Fruit fly (Drosophila melanogaster) whole organism, adult: ENCODE data around the gene Plc21C.

Source experiments
- CG11617 ChIP-seq: fragments of 200-800 bp; sonication (Bioruptor generic); optimal IDR thresholded peaks from 2 replicates; lab custom pipeline; 2017; ENCODE audit warnings: mild to moderate bottlenecking, missing biosample characterization, missing genetic modification reagents, missing genetic modification characterization
- CG12768 ChIP-seq: fragments of 200-800 bp; sonication (Bioruptor generic); optimal IDR thresholded peaks from 2 replicates; lab custom pipeline; 2017; ENCODE audit warnings: missing biosample characterization, missing genetic modification characterization, mild to moderate bottlenecking, moderate library complexity, missing genetic modification reagents
- CG14711 ChIP-seq: fragments of 200-800 bp; sonication (Bioruptor generic); optimal IDR thresholded peaks from 2 replicates; lab custom pipeline; 2018; ENCODE audit warnings: missing biosample characterization, mild to moderate bottlenecking, missing genetic modification characterization, moderate library complexity
- CG1620 ChIP-seq: fragments of 200-800 bp; sonication (Bioruptor generic); optimal IDR thresholded peaks from 2 replicates; lab custom pipeline; 2016; ENCODE audit warnings: missing biosample characterization, missing genetic modification characterization
- CG33017 ChIP-seq: fragments of 200-800 bp; sonication (Bioruptor generic); optimal IDR thresholded peaks from 2 replicates; lab custom pipeline; 2018; ENCODE audit warnings: missing biosample characterization, mild to moderate bottlenecking, missing genetic modification characterization, moderate library complexity
- CG5204 ChIP-seq: fragments of 200-800 bp; sonication (Bioruptor generic); optimal IDR thresholded peaks from 2 replicates; lab custom pipeline; 2016; ENCODE audit warnings: missing biosample characterization, missing genetic modification characterization
- CG7045 ChIP-seq: fragments of 200-800 bp; sonication (Bioruptor generic); optimal IDR thresholded peaks from 2 replicates; lab custom pipeline; 2017; ENCODE audit warnings: missing biosample characterization, mild to moderate bottlenecking, missing genetic modification characterization
- CG7101 ChIP-seq: fragments of 200-800 bp; sonication (Bioruptor generic); optimal IDR thresholded peaks from 2 replicates; lab custom pipeline; 2018; ENCODE audit warnings: missing biosample characterization, mild to moderate bottlenecking, missing genetic modification characterization, moderate library complexity
- Clk ChIP-seq: fragments of 200-800 bp; sonication (Bioruptor generic); optimal IDR thresholded peaks from 2 replicates; lab custom pipeline; 2017; ENCODE audit warnings: missing biosample characterization, missing genetic modification characterization
- Crg-1 ChIP-seq: fragments of 200-800 bp; sonication (Bioruptor generic); optimal IDR thresholded peaks from 2 replicates; lab custom pipeline; 2016; ENCODE audit warnings: missing biosample characterization, missing genetic modification characterization
- Hr96 ChIP-seq: fragments of 200-800 bp; sonication (Bioruptor generic); optimal IDR thresholded peaks from 2 replicates; lab custom pipeline; 2016; ENCODE audit warnings: missing biosample characterization, missing genetic modification characterization
- Mnt ChIP-seq: fragments of 200-800 bp; sonication (Bioruptor generic); optimal IDR thresholded peaks from 2 replicates; lab custom pipeline; 2016; ENCODE audit warnings: missing biosample characterization, mild to moderate bottlenecking, missing genetic modification characterization
- bab1 ChIP-seq: fragments of 200-800 bp; sonication (Bioruptor generic); optimal IDR thresholded peaks from 3 replicates; lab custom pipeline; 2019; ENCODE audit warnings: missing biosample characterization, mild to moderate bottlenecking, missing genetic modification characterization, moderate library complexity
- cic ChIP-seq: fragments of 200-800 bp; sonication (Bioruptor generic); optimal IDR thresholded peaks from 2 replicates; lab custom pipeline; 2017; ENCODE audit warnings: missing biosample characterization, mild to moderate bottlenecking, missing genetic modification characterization, moderate library complexity
- cnc ChIP-seq, 2 experiments: fragments of >200 bp; optimal IDR thresholded peaks; 2 replicates each; lab custom pipeline; 2017
- kay ChIP-seq: fragments of 200-800 bp; sonication (Bioruptor generic); peaks from one replicate; lab custom pipeline; 2016; ENCODE audit warnings: missing biosample characterization, missing genetic modification characterization, borderline replicate concordance
- ovo ChIP-seq: fragments of 200-800 bp; sonication (Bioruptor generic); optimal IDR thresholded peaks from 2 replicates; lab custom pipeline; 2016; ENCODE audit warnings: missing biosample characterization, missing genetic modification characterization
- pad ChIP-seq: fragments of 200-800 bp; sonication (Bioruptor generic); optimal IDR thresholded peaks from 3 replicates; lab custom pipeline; 2017; ENCODE audit warnings: missing biosample characterization, missing genetic modification characterization, mild to moderate bottlenecking, moderate library complexity, missing genetic modification reagents
- tj ChIP-seq: fragments of 200-800 bp; sonication (Bioruptor generic); optimal IDR thresholded peaks from 3 replicates; lab custom pipeline; 2017; ENCODE audit warnings: missing biosample characterization, mild to moderate bottlenecking, missing genetic modification characterization, moderate library complexity
- toe ChIP-seq: fragments of 200-800 bp; sonication (Bioruptor generic); optimal IDR thresholded peaks from 2 replicates; lab custom pipeline; 2016; ENCODE audit warnings: missing biosample characterization, missing genetic modification characterization

The Plc21C gene

dm6 chr2L:371747-372146 lies 66.0 kb downstream of the Plc21C start:
- TF ChIP-seq Mnt (GFP tag; lab: Kevin White, UChicago), result no peak
- TF ChIP-seq toe (GFP tag; lab: Kevin White, UChicago), result no peak
- no peak for TF ChIP-seq CG7045 (GFP tag; lab: Kevin White, UChicago)
- no peak for TF ChIP-seq bab1
- no peak for TF ChIP-seq tj (GFP tag; lab: Kevin White, UChicago)
- no peak for TF ChIP-seq CG12768 (GFP tag; lab: Kevin White, UChicago)
- TF ChIP-seq kay (GFP tag; lab: Kevin White, UChicago), result no peak
- TF ChIP-seq Crg-1 (GFP tag; lab: Kevin White, UChicago), result no peak
- no peak for TF ChIP-seq cnc (optimal IDR thresholded peaks at IDR 0.05; lab: Kevin White, UChicago)
- TF ChIP-seq CG1620 (GFP tag; lab: Kevin White, UChicago), result no peak
- TF ChIP-seq CG14711, result no peak
- TF ChIP-seq ovo, result no peak
- no peak for TF ChIP-seq pad

- TF ChIP-seq CG12768 (GFP tag; lab: Kevin White, UChicago) (no peak), CG11617 (GFP tag; lab: Kevin White, UChicago) (no peak), cnc (optimal IDR thresholded peaks at IDR 0.05; lab: Kevin White, UChicago) (no peak), Hr96 (GFP tag; lab: Kevin White, UChicago) (no peak), tj (GFP tag; lab: Kevin White, UChicago) (no peak), ovo (no peak), Clk (GFP tag; lab: Kevin White, UChicago) (no peak), Crg-1 (GFP tag; lab: Kevin White, UChicago) (no peak), Mnt (GFP tag; lab: Kevin White, UChicago) (no peak), cic (GFP tag; lab: Kevin White, UChicago) (no peak), CG1620 (GFP tag; lab: Kevin White, UChicago) (no peak), CG14711 (no peak), pad (no peak), CG33017 (tag; lab: Kevin White, UChicago) (no peak), CG7045 (GFP tag; lab: Kevin White, UChicago) (no peak), CG7101 (tag; lab: Kevin White, UChicago) (no peak)
These were observed 72.1 kb downstream of the Plc21C start, which contains the start of gene al for dm6 chr2L:377780-378222. Gene al, plus strand, starts transcription at chr2L:378112.

- TF ChIP-seq CG14711 (no peak), Crg-1 (GFP tag; lab: Kevin White, UChicago) (no peak), bab1 (no peak), CG12768 (GFP tag; lab: Kevin White, UChicago) (no peak), Clk (GFP tag; lab: Kevin White, UChicago) (no peak), CG7045 (GFP tag; lab: Kevin White, UChicago) (no peak), kay (GFP tag; lab: Kevin White, UChicago) (no peak), cic (GFP tag; lab: Kevin White, UChicago) (no peak), CG5204 (GFP tag; lab: Kevin White, UChicago) (no peak), CG33017 (tag; lab: Kevin White, UChicago) (no peak), cnc (optimal IDR thresholded peaks at IDR 0.05; lab: Kevin White, UChicago) (no peak), pad (no peak), CG11617 (GFP tag; lab: Kevin White, UChicago) (no peak), toe (GFP tag; lab: Kevin White, UChicago) (no peak)
These were observed 73.2 kb downstream of the Plc21C start for dm6 chr2L:378815-379440.

dm6 chr2L:382807-383206 lies 77.1 kb downstream of the Plc21C start:
- TF ChIP-seq CG12768 (GFP tag; lab: Kevin White, UChicago) (no peak), pad (no peak), ovo (no peak), Clk (GFP tag; lab: Kevin White, UChicago) (no peak), kay (GFP tag; lab: Kevin White, UChicago) (no peak), CG33017 (tag; lab: Kevin White, UChicago) (no peak), toe (GFP tag; lab: Kevin White, UChicago) (no peak), CG5204 (GFP tag; lab: Kevin White, UChicago) (no peak), Hr96 (GFP tag; lab: Kevin White, UChicago) (no peak), Crg-1 (GFP tag; lab: Kevin White, UChicago) (no peak), Mnt (GFP tag; lab: Kevin White, UChicago) (no peak), CG14711 (no peak), tj (GFP tag; lab: Kevin White, UChicago) (no peak), bab1 (no peak), CG1620 (GFP tag; lab: Kevin White, UChicago) (no peak), cnc (optimal IDR thresholded peaks at IDR 0.05; lab: Kevin White, UChicago) (no peak), CG7101 (tag; lab: Kevin White, UChicago) (no peak), CG11617 (GFP tag; lab: Kevin White, UChicago) (no peak), cic (GFP tag; lab: Kevin White, UChicago) (no peak), CG7045 (GFP tag; lab: Kevin White, UChicago) (no peak)

dm6 chr2L:390509-390908 lies 84.8 kb downstream of the Plc21C start:
- TF ChIP-seq CG7101 (tag; lab: Kevin White, UChicago), result no peak
- no peak for TF ChIP-seq tj (GFP tag; lab: Kevin White, UChicago)
- TF ChIP-seq CG1620 (GFP tag; lab: Kevin White, UChicago), result no peak
- no peak for TF ChIP-seq Hr96 (GFP tag; lab: Kevin White, UChicago)
- TF ChIP-seq CG7045 (GFP tag; lab: Kevin White, UChicago), result no peak

dm6 chr2L:392529-392928 lies 86.8 kb downstream of the Plc21C start:
- TF ChIP-seq kay (GFP tag; lab: Kevin White, UChicago) (no peak), cic (GFP tag; lab: Kevin White, UChicago) (no peak), CG1620 (GFP tag; lab: Kevin White, UChicago) (no peak), CG11617 (GFP tag; lab: Kevin White, UChicago) (no peak), CG14711 (no peak), bab1 (no peak), ovo (no peak), Crg-1 (GFP tag; lab: Kevin White, UChicago) (no peak), pad (no peak), Clk (GFP tag; lab: Kevin White, UChicago) (no peak), cnc (optimal IDR thresholded peaks at IDR 0.05; lab: Kevin White, UChicago) (no peak), CG33017 (tag; lab: Kevin White, UChicago) (no peak), Mnt (GFP tag; lab: Kevin White, UChicago) (no peak), tj (GFP tag; lab: Kevin White, UChicago) (no peak)
